Fruit fly (Drosophila melanogaster) whole organism, prepupa: ENCODE data around the gene CG34149.

Experiments
- CG10669 ChIP-seq: fragments of 200-800 bp; sonication (Bioruptor generic); optimal IDR thresholded peaks from 3 replicates; lab custom pipeline; 2018; ENCODE audit warnings: missing biosample characterization, mild to moderate bottlenecking, missing genetic modification characterization, moderate library complexity
- CG11294 ChIP-seq: fragments of 200-800 bp; sonication (Bioruptor generic); IDR thresholded peaks from 2 replicates; pipeline ENCODE4 v1.3.6; 2022; ENCODE audit warnings: missing biosample characterization, missing genetic modification characterization
- CG11762 ChIP-seq: fragments of 200-800 bp; sonication (Bioruptor generic); optimal IDR thresholded peaks from 3 replicates; lab custom pipeline; 2016; ENCODE audit warnings: missing biosample characterization, missing genetic modification characterization; ENCODE audit not compliant: insufficient read depth
- CG1621 ChIP-seq: fragments of 200-800 bp; sonication (Bioruptor generic); optimal IDR thresholded peaks from 3 replicates; lab custom pipeline; 2018; ENCODE audit warnings: missing biosample characterization, mild to moderate bottlenecking, missing genetic modification characterization
- CG16779 ChIP-seq: fragments of 200-800 bp; sonication (Bioruptor generic); optimal IDR thresholded peaks from 3 replicates; lab custom pipeline; 2017; ENCODE audit warnings: missing biosample characterization, mild to moderate bottlenecking, missing genetic modification characterization
- CG3032 ChIP-seq: fragments of 200-800 bp; optimal IDR thresholded peaks from 2 replicates; lab custom pipeline; 2019; ENCODE audit warnings: missing biosample characterization, mild to moderate bottlenecking, missing genetic modification characterization, moderate library complexity
- CG31627 ChIP-seq: fragments of 200-800 bp; sonication (Bioruptor generic); optimal IDR thresholded peaks from 3 replicates; lab custom pipeline; 2016; ENCODE audit warnings: missing biosample characterization, missing genetic modification characterization
- CG34406 ChIP-seq: fragments of 200-800 bp; sonication (Bioruptor generic); optimal IDR thresholded peaks from 3 replicates; lab custom pipeline; 2016; ENCODE audit warnings: missing biosample characterization, missing genetic modification characterization
- CG4318 ChIP-seq: fragments of 200-800 bp; sonication (Bioruptor generic); optimal IDR thresholded peaks from 3 replicates; lab custom pipeline; 2017; ENCODE audit warnings: missing biosample characterization, mild to moderate bottlenecking, missing genetic modification characterization
- CG6163 ChIP-seq: fragments of 200-800 bp; sonication (Bioruptor generic); IDR thresholded peaks from 3 replicates; pipeline ENCODE4 v1.3.6; 2022; ENCODE audit warnings: missing biosample characterization, missing genetic modification characterization
- CG6276 ChIP-seq: fragments of 200-800 bp; sonication (Bioruptor generic); optimal IDR thresholded peaks from 2 replicates; lab custom pipeline; 2017; ENCODE audit warnings: missing biosample characterization, mild to moderate bottlenecking, missing genetic modification characterization
- CG6808 ChIP-seq: fragments of 200-800 bp; sonication (Bioruptor generic); optimal IDR thresholded peaks from 3 replicates; lab custom pipeline; 2017; ENCODE audit warnings: missing biosample characterization, missing genetic modification characterization, mild to moderate bottlenecking, moderate library complexity, missing genetic modification reagents
- CG7368 ChIP-seq: fragments of 200-800 bp; sonication (Bioruptor generic); optimal IDR thresholded peaks from 3 replicates; lab custom pipeline; 2016; ENCODE audit warnings: missing biosample characterization, missing genetic modification characterization
- CG8319 ChIP-seq: fragments of 200-800 bp; sonication (Bioruptor generic); optimal IDR thresholded peaks from 3 replicates; lab custom pipeline; 2016; ENCODE audit warnings: missing biosample characterization, missing genetic modification characterization
- CG9139 ChIP-seq: fragments of 200-800 bp; sonication (Bioruptor generic); optimal IDR thresholded peaks from 3 replicates; lab custom pipeline; 2017; ENCODE audit warnings: missing biosample characterization, mild to moderate bottlenecking, missing genetic modification characterization
- Eip75B ChIP-seq: fragments of 200-800 bp; sonication (Bioruptor generic); optimal IDR thresholded peaks from 3 replicates; lab custom pipeline; 2016; ENCODE audit warnings: missing biosample characterization, missing genetic modification characterization
- Eip78C ChIP-seq: fragments of 200-800 bp; sonication (Bioruptor generic); peaks from one replicate; lab custom pipeline; 2016; ENCODE audit warnings: missing biosample characterization, missing genetic modification characterization
- Ets96B ChIP-seq: fragments of 200-800 bp; optimal IDR thresholded peaks from 2 replicates; lab custom pipeline; 2019; ENCODE audit warnings: missing biosample characterization, mild to moderate bottlenecking, missing genetic modification characterization, moderate library complexity
- Gug ChIP-seq: fragments of 200-800 bp; sonication (Bioruptor generic); IDR thresholded peaks from 2 replicates; pipeline ENCODE4 v1.3.6; 2022; ENCODE audit warnings: missing biosample characterization, missing genetic modification characterization
- Hr39 ChIP-seq: fragments of 200-800 bp; sonication (Bioruptor generic); optimal IDR thresholded peaks from 2 replicates; lab custom pipeline; 2016; ENCODE audit warnings: missing biosample characterization, missing genetic modification characterization
- Hr4 ChIP-seq: fragments of 200-800 bp; sonication (Bioruptor generic); optimal IDR thresholded peaks from 3 replicates; lab custom pipeline; 2016; ENCODE audit warnings: missing biosample characterization, missing genetic modification characterization
- Lpt ChIP-seq: fragments of 200-800 bp; sonication (Bioruptor generic); optimal IDR thresholded peaks from 3 replicates; lab custom pipeline; 2016; ENCODE audit warnings: missing biosample characterization, missing genetic modification characterization
- Met ChIP-seq: fragments of 200-800 bp; sonication (Bioruptor generic); optimal IDR thresholded peaks from 3 replicates; lab custom pipeline; 2016; ENCODE audit warnings: missing biosample characterization, missing genetic modification characterization
- Smox ChIP-seq: fragments of 200-800 bp; sonication (Bioruptor generic); optimal IDR thresholded peaks from 3 replicates; lab custom pipeline; 2016; ENCODE audit warnings: missing biosample characterization, missing genetic modification characterization
- Sox14 ChIP-seq: fragments of 200-800 bp; sonication (Bioruptor generic); optimal IDR thresholded peaks from 3 replicates; lab custom pipeline; 2016; ENCODE audit warnings: missing biosample characterization, missing genetic modification characterization
- Sox15 ChIP-seq: fragments of 200-800 bp; sonication (Bioruptor generic); optimal IDR thresholded peaks from 3 replicates; lab custom pipeline; 2016; ENCODE audit warnings: missing biosample characterization, missing genetic modification characterization
- acj6 ChIP-seq: fragments of 200-800 bp; sonication (Bioruptor generic); optimal IDR thresholded peaks from 3 replicates; lab custom pipeline; 2016; ENCODE audit warnings: missing biosample characterization, missing genetic modification characterization
- cyc ChIP-seq: fragments of 200-800 bp; sonication (Bioruptor generic); optimal IDR thresholded peaks from 3 replicates; lab custom pipeline; 2016; ENCODE audit warnings: missing biosample characterization, missing genetic modification characterization
- dac ChIP-seq: fragments of 200-800 bp; sonication (Bioruptor generic); optimal IDR thresholded peaks from 2 replicates; lab custom pipeline; 2017; ENCODE audit warnings: missing biosample characterization, mild to moderate bottlenecking, missing genetic modification characterization
- fd59A ChIP-seq: fragments of 200-800 bp; sonication (Bioruptor generic); optimal IDR thresholded peaks from 2 replicates; lab custom pipeline; 2017; ENCODE audit warnings: missing biosample characterization, mild to moderate bottlenecking, missing genetic modification characterization, missing genetic modification reagents
- fd85E ChIP-seq: fragments of 200-800 bp; sonication (Bioruptor generic); optimal IDR thresholded peaks from 3 replicates; lab custom pipeline; 2016; ENCODE audit warnings: missing biosample characterization, missing genetic modification characterization
- pdm3 ChIP-seq: fragments of 200-800 bp; sonication (Bioruptor generic); optimal IDR thresholded peaks from 3 replicates; lab custom pipeline; 2016; ENCODE audit warnings: missing biosample characterization, missing genetic modification characterization
- spab ChIP-seq: fragments of 200-800 bp; sonication (Bioruptor generic); optimal IDR thresholded peaks from 2 replicates; lab custom pipeline; 2017; ENCODE audit warnings: missing biosample characterization, mild to moderate bottlenecking, missing genetic modification characterization, missing genetic modification reagents
- ss ChIP-seq, 2 experiments: fragments of 200-800 bp; sonication (Bioruptor generic); optimal IDR thresholded peaks; 2 replicates in 1 of 2; 3 replicates in 1 of 2; lab custom pipeline; 2017 to 2018; ENCODE audit warnings: mild to moderate bottlenecking in 2 of 2, missing biosample characterization in 2 of 2, missing genetic modification characterization in 2 of 2, moderate library complexity in 1 of 2
- vri ChIP-seq: fragments of 200-800 bp; sonication (Bioruptor generic); optimal IDR thresholded peaks from 3 replicates; lab custom pipeline; 2016; ENCODE audit warnings: missing biosample characterization, mild to moderate bottlenecking, missing genetic modification characterization

CG34149 gene

DNA sequence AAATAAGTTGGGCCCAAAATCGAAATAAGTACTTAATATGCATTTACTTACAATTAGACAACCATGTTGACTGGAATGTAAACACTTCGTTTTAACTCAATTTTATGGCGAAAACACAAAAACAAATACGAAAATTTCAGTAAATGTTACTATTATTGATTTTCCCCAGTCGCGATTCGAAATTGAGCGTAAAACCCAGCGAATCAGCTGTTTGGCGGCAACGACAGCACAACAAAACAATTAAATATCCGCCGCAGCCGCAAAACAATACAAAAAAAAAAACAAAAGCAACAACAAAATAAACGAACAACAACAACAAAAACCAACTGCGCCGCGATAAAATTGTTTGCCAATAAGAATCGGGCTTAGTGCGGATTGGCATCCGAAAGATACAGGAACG is 9.7 kb downstream of the CG34149 start, which contains the start of the genes CAH8 and CG7059:
CAH8 (minus strand) TSS at position 101 of the 400 bp plus-strand sequence.
CG7059 (plus strand) TSS at position 167 of the 400 bp plus-strand sequence.
- TF ChIP-seq CG11762 (GFP tag; lab: Kevin White, UChicago), result no peak
- TF ChIP-seq CG11294 (GFP tag; lab: Robert Waterston, UW), result no peak
- TF ChIP-seq CG4318 (GFP tag; lab: Kevin White, UChicago), result no peak
- TF ChIP-seq Sox14 (GFP tag; lab: Kevin White, UChicago), result no peak
- TF ChIP-seq pdm3, result no peak

DNA sequence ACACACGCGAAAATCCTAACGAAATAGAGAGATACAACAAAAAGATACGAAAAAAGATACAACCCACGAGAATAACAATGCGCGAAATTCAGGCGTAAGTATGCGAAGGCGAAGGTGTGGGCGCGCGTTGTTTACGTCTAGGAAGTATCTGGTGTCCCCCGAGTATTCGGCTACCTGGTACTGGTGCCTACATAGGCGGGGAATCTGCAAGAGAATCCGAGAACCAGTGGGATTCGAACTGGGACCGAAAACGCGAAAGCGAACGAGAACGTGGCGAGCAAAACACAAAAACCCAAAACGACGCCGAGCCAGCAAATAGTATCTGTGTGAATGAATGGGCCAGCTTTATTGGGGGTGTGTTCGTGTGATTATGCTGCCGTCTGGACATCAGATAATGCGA is 10.2 kb downstream of the CG34149 start:
- TF ChIP-seq CG7368 (GFP tag; lab: Kevin White, UChicago) (no peak), CG3032 (tag; lab: Kevin White, UChicago) (no peak), CG6276 (no peak), CG10669 (GFP tag; lab: Kevin White, UChicago) (no peak), CG9139 (GFP tag; lab: Kevin White, UChicago) (no peak), CG34406 (GFP tag; lab: Kevin White, UChicago) (no peak), Lpt (GFP tag; lab: Kevin White, UChicago) (no peak), ss (GFP tag; optimal IDR thresholded peaks at IDR 0.05; lab: Kevin White, UChicago) (no peak), fd59A (no peak), Hr39 (GFP tag; lab: Kevin White, UChicago) (no peak), CG8319 (GFP tag; lab: Kevin White, UChicago) (no peak), CG6808 (no peak), Sox15 (no peak), dac (GFP tag; lab: Kevin White, UChicago) (no peak), spab (GFP tag; lab: Kevin White, UChicago) (no peak), Gug (GFP tag; lab: Robert Waterston, UW) (no peak), Hr4 (GFP tag; lab: Kevin White, UChicago) (no peak), Met (GFP tag; lab: Kevin White, UChicago) (no peak), Eip78C (GFP tag; lab: Kevin White, UChicago) (no peak), acj6 (no peak)

DNA sequence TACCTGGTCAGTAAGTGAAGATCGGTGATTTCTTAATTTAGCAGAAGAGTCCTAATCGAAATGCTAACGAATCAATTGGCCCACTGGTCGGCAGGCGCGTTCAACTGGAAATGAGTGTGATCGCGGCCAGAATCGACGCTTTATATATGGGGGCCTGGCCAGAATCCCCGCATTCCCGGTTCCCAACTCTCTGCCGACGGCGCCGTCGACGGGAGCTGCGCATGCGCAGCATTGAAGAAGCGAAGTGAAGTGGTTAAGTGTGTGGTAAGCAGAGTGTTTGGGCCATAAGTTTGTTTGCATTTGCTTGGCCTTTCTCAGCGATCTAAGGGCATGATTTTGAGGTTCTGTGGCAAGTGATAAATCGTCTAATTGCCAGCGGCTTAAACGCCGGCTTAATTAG is 14.1 kb downstream of the CG34149 start, which contains the start of gene CG13857:
CG13857 (minus strand) TSS at position 101 of the 400 bp plus-strand sequence.
- TF ChIP-seq CG11762 (GFP tag; lab: Kevin White, UChicago), result no peak
- no peak for TF ChIP-seq Smox (GFP tag; lab: Kevin White, UChicago)
- TF ChIP-seq Eip75B, result no peak
- no peak for TF ChIP-seq Ets96B (tag; lab: Kevin White, UChicago)
- TF ChIP-seq vri (GFP tag; lab: Kevin White, UChicago), result no peak
- TF ChIP-seq CG10669 (GFP tag; lab: Kevin White, UChicago), result no peak
- TF ChIP-seq CG16779, result no peak
- TF ChIP-seq cyc (GFP tag; lab: Kevin White, UChicago), result no peak
- TF ChIP-seq CG7368 (GFP tag; lab: Kevin White, UChicago), result no peak
- no peak for TF ChIP-seq CG9139 (GFP tag; lab: Kevin White, UChicago)
- no peak for TF ChIP-seq fd85E (GFP tag; lab: Kevin White, UChicago)
- no peak for TF ChIP-seq CG31627 (GFP tag; lab: Kevin White, UChicago)
- TF ChIP-seq CG4318 (GFP tag; lab: Kevin White, UChicago), result no peak
- no peak for TF ChIP-seq CG6163 (GFP tag; lab: Robert Waterston, UW)
- no peak for TF ChIP-seq CG1621
